Fruit fly (Drosophila melanogaster) whole organism, embryonic: ENCODE measurements around the gene CG8892.

Experiments used
- Ada2b ChIP-seq: fragments of 200-800 bp; sonication (Bioruptor generic); IDR thresholded peaks from 2 replicates; pipeline ENCODE4 v1.3.6; 2022; ENCODE audit warnings: missing biosample characterization, missing genetic modification characterization
- Atf3 ChIP-seq: fragments of 200-800 bp; sonication (Bioruptor generic); optimal IDR thresholded peaks from 3 replicates; lab custom pipeline; 2016; ENCODE audit warnings: missing biosample characterization, missing genetic modification characterization
- Awh ChIP-seq: fragments of 200-800 bp; sonication (Bioruptor generic); IDR thresholded peaks from 2 replicates; pipeline ENCODE4, ENCODE4 v1.3.6; 2022; ENCODE audit warnings: missing biosample characterization, missing genetic modification characterization
- CG11085 ChIP-seq: fragments of 200-800 bp; sonication (Bioruptor generic); IDR thresholded peaks from 2 replicates; pipeline ENCODE4 v1.3.6; 2022; ENCODE audit warnings: missing biosample characterization, missing genetic modification characterization
- CG11560 ChIP-seq: fragments of 200-800 bp; sonication (Bioruptor generic); IDR thresholded peaks from 3 replicates; pipeline ENCODE4 v1.3.6; 2022; ENCODE audit warnings: missing biosample characterization, missing genetic modification characterization
- CG11723 ChIP-seq: fragments of 200-800 bp; sonication (Bioruptor generic); optimal IDR thresholded peaks from 2 replicates; lab custom pipeline; 2017; ENCODE audit warnings: missing biosample characterization, mild to moderate bottlenecking, missing genetic modification characterization
- CG13894 ChIP-seq: fragments of 200-800 bp; sonication (Bioruptor generic); optimal IDR thresholded peaks from 3 replicates; lab custom pipeline; 2018; ENCODE audit warnings: missing biosample characterization, mild to moderate bottlenecking, missing genetic modification characterization, moderate library complexity
- CG1603 ChIP-seq: fragments of 200-800 bp; sonication (Bioruptor generic); optimal IDR thresholded peaks from 2 replicates; lab custom pipeline; 2019; ENCODE audit warnings: missing biosample characterization, mild to moderate bottlenecking, missing genetic modification characterization, moderate library complexity
- CG16863 ChIP-seq: fragments of 200-800 bp; sonication (Bioruptor generic); optimal IDR thresholded peaks from 3 replicates; lab custom pipeline; 2016; ENCODE audit warnings: missing biosample characterization, missing genetic modification characterization
- CG2116 ChIP-seq: fragments of 200-800 bp; sonication (Bioruptor generic); optimal IDR thresholded peaks from 3 replicates; lab custom pipeline; 2018; ENCODE audit warnings: missing biosample characterization, mild to moderate bottlenecking, missing genetic modification characterization
- CG30431 ChIP-seq: fragments of 200-800 bp; sonication (Bioruptor generic); optimal IDR thresholded peaks from 2 replicates; lab custom pipeline; 2017; ENCODE audit warnings: missing biosample characterization, missing genetic modification characterization
- CG33557 ChIP-seq: fragments of 200-800 bp; sonication (Bioruptor generic); optimal IDR thresholded peaks from 2 replicates; lab custom pipeline; 2019; ENCODE audit warnings: missing biosample characterization, mild to moderate bottlenecking, missing genetic modification characterization, moderate library complexity
- CG4854 ChIP-seq: fragments of 200-800 bp; sonication (Bioruptor generic); optimal IDR thresholded peaks from 2 replicates; lab custom pipeline; 2016; ENCODE audit warnings: missing biosample characterization, missing genetic modification characterization, inconsistent platforms
- CG5180 ChIP-seq: fragments of 200-800 bp; sonication (Bioruptor generic); optimal IDR thresholded peaks from 3 replicates; lab custom pipeline; 2017; ENCODE audit warnings: missing biosample characterization, missing genetic modification characterization, mild to moderate bottlenecking, moderate library complexity, missing genetic modification reagents
- CG5245 ChIP-seq: fragments of 200-800 bp; sonication (Bioruptor generic); optimal IDR thresholded peaks from 3 replicates; lab custom pipeline; 2016; ENCODE audit warnings: missing biosample characterization, missing genetic modification characterization
- CG6689 ChIP-seq: fragments of 200-800 bp; sonication (Bioruptor generic); IDR thresholded peaks from 2 replicates; pipeline ENCODE4 v1.3.6; 2022; ENCODE audit warnings: missing biosample characterization, missing genetic modification characterization
- CG7745 ChIP-seq: fragments of 200-800 bp; sonication (Bioruptor generic); optimal IDR thresholded peaks from 2 replicates; lab custom pipeline; 2018; ENCODE audit warnings: missing biosample characterization, mild to moderate bottlenecking, missing genetic modification characterization, moderate library complexity
- CG8290 ChIP-seq, 3 experiments: fragments of 200-800 bp; sonication (Bioruptor generic); optimal IDR thresholded peaks; 2 replicates each; lab custom pipeline; 2016 to 2019; ENCODE audit warnings: missing biosample characterization in 3 of 3, missing genetic modification characterization in 3 of 3, mild to moderate bottlenecking in 2 of 3, moderate library complexity in 1 of 3
- CG8388 ChIP-seq: fragments of 200-800 bp; sonication (Bioruptor generic); optimal IDR thresholded peaks from 2 replicates; lab custom pipeline; 2019; ENCODE audit warnings: missing biosample characterization, mild to moderate bottlenecking, missing genetic modification characterization, moderate library complexity
- CG8478 ChIP-seq: fragments of >200 bp; optimal IDR thresholded peaks from 2 replicates; lab custom pipeline; 2018
- CG8944 ChIP-seq: fragments of 200-800 bp; sonication (Bioruptor generic); optimal IDR thresholded peaks from 3 replicates; lab custom pipeline; 2016; ENCODE audit warnings: missing biosample characterization, missing genetic modification characterization
- CG9932 ChIP-seq: fragments of 200-800 bp; sonication (Bioruptor generic); IDR thresholded peaks from 2 replicates; pipeline ENCODE4 v1.3.6; 2022; ENCODE audit warnings: missing biosample characterization, missing genetic modification characterization
- CTCF ChIP-seq: fragments of 200-800 bp; sonication (Bioruptor generic); optimal IDR thresholded peaks from 2 replicates; lab custom pipeline; 2017; ENCODE audit warnings: missing biosample characterization, mild to moderate bottlenecking, missing genetic modification characterization, moderate library complexity
- Dfd ChIP-seq, 2 experiments: fragments of >200 bp; optimal IDR thresholded peaks; 2 replicates each; lab custom pipeline; 2017; ENCODE audit warnings: missing biosample characterization in 2 of 2, missing genetic modification characterization in 2 of 2
- HLH54F ChIP-seq: fragments of 200-800 bp; sonication (Bioruptor generic); optimal IDR thresholded peaks from 3 replicates; lab custom pipeline; 2016; ENCODE audit warnings: missing biosample characterization, missing genetic modification characterization
- Hey ChIP-seq: fragments of 200-800 bp; sonication (Bioruptor generic); optimal IDR thresholded peaks from 3 replicates; lab custom pipeline; 2018; ENCODE audit warnings: missing biosample characterization, mild to moderate bottlenecking, missing genetic modification characterization
- HmgD ChIP-seq: fragments of 200-800 bp; sonication (Bioruptor generic); optimal IDR thresholded peaks from 3 replicates; lab custom pipeline; 2016; ENCODE audit warnings: missing biosample characterization, missing genetic modification characterization
- MTF-1 ChIP-seq: fragments of 200-800 bp; sonication (Bioruptor generic); optimal IDR thresholded peaks from 2 replicates; lab custom pipeline; 2018; ENCODE audit warnings: missing biosample characterization, mild to moderate bottlenecking, missing genetic modification characterization, borderline replicate concordance
- NC2β ChIP-seq: fragments of 200-800 bp; sonication (Bioruptor generic); optimal IDR thresholded peaks from 2 replicates; lab custom pipeline; 2016; ENCODE audit warnings: missing biosample characterization, missing genetic modification characterization
- Opbp ChIP-seq: fragments of 200-800 bp; sonication (Bioruptor generic); IDR thresholded peaks from 3 replicates; pipeline ENCODE4 v1.3.6; 2022; ENCODE audit warnings: missing biosample characterization, missing genetic modification characterization; ENCODE audit not compliant: partially characterized antibody
- Poxn ChIP-seq: fragments of 200-800 bp; sonication (Bioruptor generic); IDR thresholded peaks from 2 replicates; pipeline ENCODE4 v1.3.6; 2022; ENCODE audit warnings: missing biosample characterization, missing genetic modification characterization
- Sry-δ ChIP-seq: fragments of 200-800 bp; sonication (Bioruptor generic); optimal IDR thresholded peaks from 2 replicates; lab custom pipeline; 2016; ENCODE audit warnings: missing biosample characterization, missing genetic modification characterization
- Usf ChIP-seq: fragments of 200-800 bp; sonication (Bioruptor generic); optimal IDR thresholded peaks from 2 replicates; lab custom pipeline; 2017; ENCODE audit warnings: missing genotype, missing biosample characterization, missing genetic modification characterization
- Xrp1 ChIP-seq: fragments of 200-800 bp; sonication (Bioruptor generic); IDR thresholded peaks from 2 replicates; pipeline ENCODE4 v1.3.6; 2022; ENCODE audit warnings: missing biosample characterization, missing genetic modification characterization
- amos ChIP-seq: fragments of 200-800 bp; sonication (Bioruptor generic); IDR thresholded peaks from 2 replicates; pipeline ENCODE4 v1.3.6; 2022; ENCODE audit warnings: missing biosample characterization, missing genetic modification characterization; ENCODE audit not compliant: partially characterized antibody
- bowl ChIP-seq: fragments of 200-800 bp; sonication (Bioruptor generic); IDR thresholded peaks from 2 replicates; pipeline ENCODE4 v1.3.6; 2022; ENCODE audit warnings: missing biosample characterization, missing genetic modification characterization
- dysf ChIP-seq: fragments of 200-800 bp; sonication (Bioruptor generic); IDR thresholded peaks from 3 replicates; pipeline ENCODE4 v1.3.6; 2022; ENCODE audit warnings: missing biosample characterization, missing genetic modification characterization
- gro ChIP-seq: fragments of 200-800 bp; sonication (Bioruptor generic); optimal IDR thresholded peaks from 2 replicates; lab custom pipeline; 2016; ENCODE audit warnings: missing biosample characterization, missing genetic modification characterization
- hb ChIP-seq: fragments of 200-800 bp; sonication (Bioruptor generic); IDR thresholded peaks from 3 replicates; pipeline ENCODE4 v1.3.6; 2022; ENCODE audit warnings: missing biosample characterization, missing genetic modification characterization; ENCODE audit not compliant: partially characterized antibody
- ranshi ChIP-seq: fragments of 200-800 bp; sonication (Bioruptor generic); IDR thresholded peaks from 2 replicates; pipeline ENCODE4 v1.3.6; 2022; ENCODE audit warnings: missing biosample characterization, missing genetic modification characterization
- sens-2 ChIP-seq: fragments of 200-800 bp; sonication (Bioruptor generic); IDR thresholded peaks from 2 replicates; pipeline ENCODE4 v1.3.6; 2022; ENCODE audit warnings: missing biosample characterization, missing genetic modification characterization
- seq ChIP-seq: fragments of 200-800 bp; sonication (Bioruptor generic); IDR thresholded peaks from 2 replicates; pipeline ENCODE4 v1.3.6; 2022; ENCODE audit warnings: missing biosample characterization, missing genetic modification characterization
- sqz ChIP-seq: fragments of 200-800 bp; sonication (Bioruptor generic); optimal IDR thresholded peaks from 3 replicates; lab custom pipeline; 2018; ENCODE audit warnings: missing biosample characterization, mild to moderate bottlenecking, missing genetic modification characterization
- sr ChIP-seq: fragments of 200-800 bp; sonication (Bioruptor generic); IDR thresholded peaks from 3 replicates; pipeline ENCODE4 v1.3.6; 2022; ENCODE audit warnings: missing biosample characterization, missing genetic modification characterization
- tio ChIP-seq: fragments of 200-800 bp; sonication (Bioruptor generic); optimal IDR thresholded peaks from 2 replicates; lab custom pipeline; 2017; ENCODE audit warnings: missing biosample characterization, missing genetic modification characterization, inconsistent platforms
- tll ChIP-seq, 2 experiments: fragments of 200-800 bp in 1 of 2; fragments of >200 bp in 1 of 2; sonication (Bioruptor generic) in 1 of 2; optimal IDR thresholded peaks; 2 replicates each; lab custom pipeline; 2017 to 2019; ENCODE audit warnings: missing biosample characterization in 2 of 2, missing genetic modification characterization in 2 of 2, mild to moderate bottlenecking in 1 of 2, moderate library complexity in 1 of 2
- tna ChIP-seq: fragments of 200-800 bp; sonication (Bioruptor generic); IDR thresholded peaks from 2 replicates; pipeline ENCODE4 v1.3.6; 2022; ENCODE audit warnings: missing biosample characterization, missing genetic modification characterization; ENCODE audit not compliant: partially characterized antibody
- unc-4 ChIP-seq: fragments of 200-800 bp; sonication (Bioruptor generic); IDR thresholded peaks from 2 replicates; pipeline ENCODE4 v1.3.6; 2022; ENCODE audit warnings: missing biosample characterization, missing genetic modification characterization; ENCODE audit not compliant: partially characterized antibody
- wdn ChIP-seq: fragments of 200-800 bp; sonication (Bioruptor generic); IDR thresholded peaks from 2 replicates; pipeline ENCODE4 v1.3.6; 2022; ENCODE audit warnings: missing biosample characterization, missing genetic modification characterization

The CG8892 gene

dm6 chr2L:4997401-4998259 is 16.2 kb upstream of the CG8892 start (continued):
- peak; percentile 99 for TF ChIP-seq CG1603
- TF ChIP-seq wdn (GFP tag; lab: Robert Waterston, UW), result peak; percentile 98
- peak; percentile 88 for TF ChIP-seq CG2116 (GFP tag; lab: Kevin White, UChicago)
- peak; percentile 98 for TF ChIP-seq Usf (GFP tag; lab: Kevin White, UChicago)
- peak; percentile 99 for TF ChIP-seq CG30431
- TF ChIP-seq dysf, result peak; percentile 99
- TF ChIP-seq CG8478 (lab: Kevin White, UChicago), result peak; percentile 94
- TF ChIP-seq Sry-δ (GFP tag; lab: Kevin White, UChicago), result peak; percentile 81
- TF ChIP-seq sqz (GFP tag; lab: Kevin White, UChicago), result peak; percentile 98
- peak; percentile 99 for TF ChIP-seq sens-2 (GFP tag; lab: Robert Waterston, UW)
- peak; percentile 98 for TF ChIP-seq bowl (GFP tag; lab: Robert Waterston, UW)
- TF ChIP-seq Xrp1, result peak; percentile 99
- peak; percentile 98 for TF ChIP-seq CG33557 (GFP tag; lab: Kevin White, UChicago)
- TF ChIP-seq Awh (GFP tag; lab: Robert Waterston, UW), result peak; percentile 99
- TF ChIP-seq HLH54F (GFP tag; lab: Kevin White, UChicago), result peak; percentile 99
- TF ChIP-seq tna (GFP tag; lab: Robert Waterston, UW), result peak; percentile 55
- peak; percentile 99 for TF ChIP-seq ranshi
- peak; percentile 99 for TF ChIP-seq HmgD (GFP tag; lab: Kevin White, UChicago)
- TF ChIP-seq CG5245 (GFP tag; lab: Kevin White, UChicago), result peak; percentile 99
- TF ChIP-seq Poxn (GFP tag; lab: Robert Waterston, UW), result peak; percentile 96
- TF ChIP-seq CG4854, result peak; percentile 98
- TF ChIP-seq Dfd (GFP tag; optimal IDR thresholded peaks at IDR 0.05; lab: Kevin White, UChicago), result peak; percentile 58 to 81
- peak; percentile 99 for TF ChIP-seq CG16863 (GFP tag; lab: Kevin White, UChicago)
- TF ChIP-seq CG8290 (GFP tag; optimal IDR thresholded peaks at IDR 0.05; lab: Kevin White, UChicago), result peak; percentile 99
- TF ChIP-seq CG8290 (tag; optimal IDR thresholded peaks at IDR 0.05; lab: Kevin White, UChicago), result peak; percentile 99 to 100
- TF ChIP-seq CG8388 (GFP tag; lab: Kevin White, UChicago), result peak; percentile 98
- TF ChIP-seq CG11560 (tag; lab: Robert Waterston, UW), result peak; percentile 94
- TF ChIP-seq Hey (tag; lab: Kevin White, UChicago), result peak; percentile 87
- peak; percentile 93 for TF ChIP-seq CG5180 (GFP tag; lab: Kevin White, UChicago)
- peak; percentile 99 for TF ChIP-seq CG8944
- peak; percentile 99 for TF ChIP-seq Ada2b (GFP tag; lab: Robert Waterston, UW)
- TF ChIP-seq seq (GFP tag; lab: Robert Waterston, UW), result peak; percentile 99
- TF ChIP-seq gro (GFP tag; lab: Kevin White, UChicago), result peak; percentile 99
- peak; percentile 99 for TF ChIP-seq Atf3 (GFP tag; lab: Kevin White, UChicago)
- peak; percentile 98 for TF ChIP-seq sr
- peak; percentile 66; the same call in 2 of the 3 replicates for TF ChIP-seq Opbp
- peak; percentile 81; the same call in 1 of the 3 replicates for TF ChIP-seq hb
- no peak for TF ChIP-seq amos (GFP tag; lab: Robert Waterston, UW)
- peak; percentile 72 for TF ChIP-seq CTCF
- peak; percentile 97 for TF ChIP-seq CG13894 (tag; lab: Kevin White, UChicago)
- TF ChIP-seq unc-4 (GFP tag; lab: Robert Waterston, UW), result no peak; the same call in 1 of the 2 replicates
- TF ChIP-seq tll (GFP tag; optimal IDR thresholded peaks at IDR 0.05; lab: Kevin White, UChicago), result no peak
- TF ChIP-seq CG11085, result peak; percentile 99
- TF ChIP-seq CG11723 (GFP tag; lab: Kevin White, UChicago), result peak; percentile 98
- peak; percentile 88 for TF ChIP-seq CG7745 (tag; lab: Kevin White, UChicago)
- peak; percentile 99 for TF ChIP-seq CG6689 (GFP tag; lab: Robert Waterston, UW)
- peak; percentile 100 for TF ChIP-seq CG9932
- TF ChIP-seq tio (GFP tag; lab: Kevin White, UChicago), result peak; percentile 99
- peak; percentile 99 for TF ChIP-seq NC2β (GFP tag; lab: Kevin White, UChicago)
- TF ChIP-seq MTF-1 (GFP tag; lab: Kevin White, UChicago), result peak; percentile 98
